Worm (Caenorhabditis elegans) whole organism, midembryonic: ENCODE data around the gene far-2.

Experiments
- T22C8.4 ChIP-seq: fragments of 200-800 bp; sonication (Bioruptor generic); IDR thresholded peaks from 2 replicates; pipeline ENCODE4 v1.3.6; 2022; ENCODE audit warnings: missing genetic modification characterization, missing compliant biosample characterization
- cog-1 ChIP-seq: sonication (generic microtip); optimal IDR thresholded peaks from 2 replicates; lab custom pipeline; 2016; ENCODE audit warnings: missing genetic modification characterization, missing compliant biosample characterization
- flt-1 ChIP-seq: fragments of 200-800 bp; sonication (Bioruptor generic); IDR thresholded peaks from 2 replicates; pipeline ENCODE4 v1.3.6; 2022; ENCODE audit warnings: missing genetic modification characterization, missing compliant biosample characterization
- klf-2 ChIP-seq: fragments of 200-800 bp; sonication (Bioruptor generic); conservative IDR thresholded peaks from 2 replicates; pipeline ENCODE4 v1.3.6; 2022; ENCODE audit warnings: missing genetic modification reagents, missing genetic modification characterization, missing compliant biosample characterization
- med-1 ChIP-seq: sonication (generic microtip); optimal IDR thresholded peaks from 2 replicates; lab custom pipeline; 2017; ENCODE audit warnings: missing genetic modification characterization, mild to moderate bottlenecking, missing compliant biosample characterization, antibody characterized with exemption, missing genetic modification reagents; ENCODE audit not compliant: insufficient read depth
- ref-1 ChIP-seq: fragments of 200-800 bp; sonication (Bioruptor generic); conservative IDR thresholded peaks from 2 replicates; pipeline ENCODE4 v1.3.6; 2022; ENCODE audit warnings: missing genetic modification reagents, missing genetic modification characterization, missing compliant biosample characterization
- tab-1 ChIP-seq: fragments of 200-800 bp; sonication (Bioruptor generic); IDR thresholded peaks from 2 replicates; pipeline ENCODE4 v1.3.6; 2022; ENCODE audit warnings: missing genetic modification characterization, missing compliant biosample characterization
- ztf-23 ChIP-seq: fragments of 200-800 bp; sonication (Bioruptor generic); IDR thresholded peaks from 2 replicates; pipeline ENCODE4 v1.3.6; 2022; ENCODE audit warnings: missing genetic modification reagents, missing genetic modification characterization, missing compliant biosample characterization
- ztf-29 ChIP-seq: fragments of 200-800 bp; sonication (Bioruptor generic); IDR thresholded peaks from 2 replicates; pipeline ENCODE4 v1.3.6; 2022; ENCODE audit warnings: missing genetic modification reagents, missing genetic modification characterization, missing compliant biosample characterization

Gene far-2

ce11 chrIII:9051714-9052113 is 29.9 kb upstream of the far-2 start:
- TF ChIP-seq cog-1 (tag; lab: Kevin White, UChicago) (no peak), T22C8.4 (GFP tag; lab: Robert Waterston, UW) (no peak), med-1 (GFP tag; lab: Kevin White, UChicago) (no peak), ztf-23 (GFP tag; lab: Robert Waterston, UW) (no peak), flt-1 (GFP tag; lab: Robert Waterston, UW) (no peak), tab-1 (GFP tag; lab: Robert Waterston, UW) (no peak), ref-1 (no peak)

ce11 chrIII:9052371-9052978 is 29.2 kb upstream of the far-2 start:
- no peak for TF ChIP-seq ztf-23 (GFP tag; lab: Robert Waterston, UW)
- peak; percentile 38; the same call in 1 of the 2 replicates for TF ChIP-seq klf-2 (GFP tag; lab: Robert Waterston, UW)
- TF ChIP-seq ztf-29: 0 out of 2 replicates have a peak, but pooled peaks have one; percentile 18
- TF ChIP-seq T22C8.4 (GFP tag; lab: Robert Waterston, UW): no peak
- TF ChIP-seq tab-1 (GFP tag; lab: Robert Waterston, UW): no peak

- TF ChIP-seq ztf-29: no peak
- TF ChIP-seq tab-1 (GFP tag; lab: Robert Waterston, UW): no peak
- TF ChIP-seq med-1 (GFP tag; lab: Kevin White, UChicago): no peak
- TF ChIP-seq ztf-23 (GFP tag; lab: Robert Waterston, UW): no peak
- no peak for TF ChIP-seq klf-2 (GFP tag; lab: Robert Waterston, UW)
- TF ChIP-seq flt-1 (GFP tag; lab: Robert Waterston, UW): no peak
- TF ChIP-seq T22C8.4 (GFP tag; lab: Robert Waterston, UW): no peak
- TF ChIP-seq cog-1 (tag; lab: Kevin White, UChicago): no peak
- no peak for TF ChIP-seq ref-1
Measured at ce11 chrIII:9053263-9053662, 28.4 kb upstream of the far-2 start.

- TF ChIP-seq ztf-23 (GFP tag; lab: Robert Waterston, UW): peak; percentile 81
- no peak for TF ChIP-seq ztf-29
- TF ChIP-seq klf-2 (GFP tag; lab: Robert Waterston, UW): no peak
- no peak for TF ChIP-seq ref-1
- TF ChIP-seq cog-1 (tag; lab: Kevin White, UChicago): no peak
- TF ChIP-seq med-1 (GFP tag; lab: Kevin White, UChicago): no peak
- peak; percentile 52; the same call in 1 of the 2 replicates for TF ChIP-seq T22C8.4 (GFP tag; lab: Robert Waterston, UW)
- TF ChIP-seq flt-1 (GFP tag; lab: Robert Waterston, UW): peak; percentile 78
- no peak for TF ChIP-seq tab-1 (GFP tag; lab: Robert Waterston, UW)
Measured at ce11 chrIII:9053740-9054252, 27.8 kb upstream of the far-2 start, which contains the start of gene R107.5. Gene R107.5 (minus strand): TSS chrIII:9053790.

ce11 chrIII:9054414-9055147 is 27.0 kb upstream of the far-2 start, which contains the start of gene cls-2:
Gene cls-2 (plus strand): TSS chrIII:9055048.
- TF ChIP-seq T22C8.4 (GFP tag; lab: Robert Waterston, UW) (no peak), cog-1 (tag; lab: Kevin White, UChicago) (no peak), ref-1 (no peak), tab-1 (GFP tag; lab: Robert Waterston, UW) (no peak), flt-1 (GFP tag; lab: Robert Waterston, UW) (no peak), med-1 (GFP tag; lab: Kevin White, UChicago) (no peak), ztf-23 (GFP tag; lab: Robert Waterston, UW) (no peak), ztf-29 (no peak), klf-2 (GFP tag; lab: Robert Waterston, UW) (no peak)

ce11 chrIII:9058959-9059534 is 22.6 kb upstream of the far-2 start, which contains the start of gene gst-1:
Gene gst-1 (plus strand): TSS chrIII:9059331.
- TF ChIP-seq klf-2 (GFP tag; lab: Robert Waterston, UW) (no peak), ref-1 (no peak), ztf-23 (GFP tag; lab: Robert Waterston, UW) (no peak), med-1 (GFP tag; lab: Kevin White, UChicago) (no peak), flt-1 (GFP tag; lab: Robert Waterston, UW) (no peak), T22C8.4 (GFP tag; lab: Robert Waterston, UW) (no peak), ztf-29 (no peak), tab-1 (GFP tag; lab: Robert Waterston, UW) (no peak), cog-1 (tag; lab: Kevin White, UChicago) (no peak)

ce11 chrIII:9060267-9060666 is 21.4 kb upstream of the far-2 start:
- TF ChIP-seq klf-2 (GFP tag; lab: Robert Waterston, UW) (no peak), tab-1 (GFP tag; lab: Robert Waterston, UW) (no peak), T22C8.4 (GFP tag; lab: Robert Waterston, UW) (no peak), ztf-29 (no peak), ref-1 (no peak), med-1 (GFP tag; lab: Kevin White, UChicago) (no peak), flt-1 (GFP tag; lab: Robert Waterston, UW) (no peak), ztf-23 (GFP tag; lab: Robert Waterston, UW) (no peak), cog-1 (tag; lab: Kevin White, UChicago) (no peak)

ce11 chrIII:9069712-9070111 is 11.9 kb upstream of the far-2 start:
- no peak for TF ChIP-seq ztf-29
- no peak for TF ChIP-seq klf-2 (GFP tag; lab: Robert Waterston, UW)
- no peak for TF ChIP-seq T22C8.4 (GFP tag; lab: Robert Waterston, UW)
- TF ChIP-seq cog-1 (tag; lab: Kevin White, UChicago): no peak
- TF ChIP-seq med-1 (GFP tag; lab: Kevin White, UChicago): no peak
- no peak for TF ChIP-seq ztf-23 (GFP tag; lab: Robert Waterston, UW)
- TF ChIP-seq tab-1 (GFP tag; lab: Robert Waterston, UW): no peak
- no peak for TF ChIP-seq ref-1
- no peak for TF ChIP-seq flt-1 (GFP tag; lab: Robert Waterston, UW)
